Worm (Caenorhabditis elegans) whole organism, L3 larva: ENCODE results near the gene Y41C4A.11.

Experiments used
- aly-2 ChIP-seq: fragments of 150-350 bp; optimal IDR thresholded peaks from 2 replicates; lab custom pipeline; 2014; ENCODE audit warnings: missing biosample characterization, missing genetic modification characterization
- egl-27 ChIP-seq: sonication (generic microtip); optimal IDR thresholded peaks from 4 replicates; lab custom pipeline; 2017; ENCODE audit warnings: missing biosample characterization, missing genetic modification reagents, missing genetic modification characterization
- elt-1 ChIP-seq: fragments of 150-350 bp; optimal IDR thresholded peaks from 2 replicates; lab custom pipeline; 2014; ENCODE audit warnings: missing biosample characterization, missing genetic modification characterization

DNA sequence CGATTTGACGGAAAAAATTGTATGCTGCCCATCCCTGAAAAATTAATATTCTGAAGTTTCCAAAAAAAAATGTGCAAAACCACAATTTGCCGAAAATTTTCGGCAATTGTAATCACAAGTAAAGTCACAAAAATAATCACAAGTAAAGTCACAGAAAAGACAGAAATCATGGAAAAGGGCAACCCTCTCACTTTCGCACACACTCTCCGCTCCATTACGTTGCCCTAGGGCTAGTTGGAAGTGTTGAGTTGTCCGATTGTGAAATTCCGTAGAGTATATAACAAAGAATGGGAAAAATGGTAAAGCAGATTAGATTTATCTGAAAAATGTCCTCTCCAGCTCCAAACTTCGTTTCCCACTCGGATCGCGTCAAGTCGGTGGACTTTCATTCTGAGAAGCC, 1.7 kb downstream of the Y41C4A.11 start, which contains the start of gene Y41C4A.32:
- TF ChIP-seq aly-2 (tag; lab: Kevin White, UChicago): no peak
- TF ChIP-seq elt-1 (tag; lab: Kevin White, UChicago): no peak
- no peak for TF ChIP-seq egl-27 (tag; lab: Kevin White, UChicago)
